Worm (Caenorhabditis elegans) whole organism, L1 larva: ENCODE results near the gene Y75B12B.10.

Experiments
- ceh-8 ChIP-seq: fragments of 200-800 bp; sonication (Bioruptor generic); optimal IDR thresholded peaks from 2 replicates; lab custom pipeline; 2018; ENCODE audit warnings: mild to moderate bottlenecking, missing genetic modification characterization, moderate library complexity, missing compliant biosample characterization
- elt-3 ChIP-seq, 6 experiments: fragments of 150-350 bp in 1 of 6; sonication (generic microtip); optimal IDR thresholded peaks; 2 replicates each; lab custom pipeline; 2017 to 2018; ENCODE audit warnings: missing biosample characterization in 6 of 6, missing genetic modification characterization in 6 of 6, inconsistent platforms in 1 of 6
- fkh-10 ChIP-seq: sonication (generic microtip); optimal IDR thresholded peaks from 2 replicates; lab custom pipeline; 2017; ENCODE audit warnings: missing biosample characterization, missing genetic modification reagents, missing genetic modification characterization
- fos-1 ChIP-seq: fragments of 150-350 bp; optimal IDR thresholded peaks from 2 replicates; lab custom pipeline; 2014; ENCODE audit warnings: missing biosample characterization, missing genetic modification characterization
- irx-1 ChIP-seq: sonication (generic microtip); optimal IDR thresholded peaks from 2 replicates; lab custom pipeline; 2016; ENCODE audit warnings: missing genetic modification characterization, missing compliant biosample characterization
- jun-1 ChIP-seq: fragments of 150-350 bp; optimal IDR thresholded peaks from 2 replicates; lab custom pipeline; 2014; ENCODE audit warnings: missing biosample characterization, missing genetic modification reagents, missing genetic modification characterization
- lin-15B ChIP-seq: fragments of 150-350 bp; sonication (generic microtip); optimal IDR thresholded peaks from 3 replicates; lab custom pipeline; 2014; ENCODE audit warnings: missing biosample characterization, missing genetic modification characterization
- mdl-1 ChIP-seq, 2 experiments: fragments of 150-350 bp; optimal IDR thresholded peaks; 2 replicates each; lab custom pipeline; 2014 to 2017; ENCODE audit warnings: missing biosample characterization in 2 of 2, missing genetic modification characterization in 2 of 2, inconsistent platforms in 1 of 2
- ztf-4 ChIP-seq: fragments of 150-350 bp; optimal IDR thresholded peaks from 2 replicates; lab custom pipeline; 2014; ENCODE audit warnings: missing biosample characterization, missing genetic modification characterization

ce11 chrV:15156504-15156903 lies 43.4 kb upstream of the Y75B12B.10 start:
- TF ChIP-seq ceh-8 (GFP tag; lab: Kevin White, UChicago) (no peak), lin-15B (no peak), fkh-10 (GFP tag; lab: Kevin White, UChicago) (no peak), fos-1 (no peak), irx-1 (tag; lab: Kevin White, UChicago) (no peak), ztf-4 (tag; lab: Kevin White, UChicago) (no peak), mdl-1 (tag; optimal IDR thresholded peaks at IDR 0.05; lab: Kevin White, UChicago) (no peak), jun-1 (tag; lab: Kevin White, UChicago) (no peak), elt-3 (tag; optimal IDR thresholded peaks at IDR 0.05; lab: Kevin White, UChicago) (no peak)
